Fruit fly (Drosophila melanogaster) whole organism: Measurements from ENCODE around the gene Hsp68.

Experiments used
- EcR ChIP-seq, 2 experiments: fragments of >200 bp; optimal IDR thresholded peaks; 2 replicates each; lab custom pipeline; 2017; ENCODE audit warnings: missing biosample characterization in 2 of 2, missing genetic modification characterization in 2 of 2, missing genetic modification reagents in 2 of 2
- pan ChIP-seq: fragments of >200 bp; optimal IDR thresholded peaks from 2 replicates; lab custom pipeline; 2017

- TF ChIP-seq pan (lab: Kevin White, UChicago): no peak
- TF ChIP-seq EcR (GFP tag; optimal IDR thresholded peaks at IDR 0.05; lab: Kevin White, UChicago): no peak
Measured at dm6 chr3R:24012038-24012693, 44.9 kb downstream of the Hsp68 start.
